Worm (Caenorhabditis elegans) whole organism, L2 larva: ENCODE data around the gene W03H9.2.

Experiments
- F13H6.1 ChIP-seq: sonication (generic microtip); optimal IDR thresholded peaks from 2 replicates; lab custom pipeline; 2016; ENCODE audit warnings: missing genetic modification characterization, missing compliant biosample characterization
- R02D3.7 ChIP-seq: fragments of 150-350 bp; optimal IDR thresholded peaks from 2 replicates; lab custom pipeline; 2014; ENCODE audit warnings: missing biosample characterization, missing genetic modification characterization
- Y55F3AM.14 ChIP-seq: fragments of 200-800 bp; sonication (Bioruptor generic); optimal IDR thresholded peaks from 2 replicates; lab custom pipeline; 2018; ENCODE audit warnings: mild to moderate bottlenecking, missing genetic modification characterization, missing compliant biosample characterization
- ZK546.5 ChIP-seq: sonication (generic microtip); optimal IDR thresholded peaks from 2 replicates; lab custom pipeline; 2017; ENCODE audit warnings: missing biosample characterization, missing genetic modification characterization
- aly-2 ChIP-seq: fragments of 150-350 bp; optimal IDR thresholded peaks from 2 replicates; lab custom pipeline; 2014; ENCODE audit warnings: missing biosample characterization, missing genetic modification characterization
- ama-1 ChIP-seq: fragments of 150-350 bp; optimal IDR thresholded peaks from 2 replicates; lab custom pipeline; 2018; ENCODE audit warnings: inconsistent platforms
- ceh-16 ChIP-seq: fragments of 150-350 bp; optimal IDR thresholded peaks from 2 replicates; lab custom pipeline; 2014; ENCODE audit warnings: missing biosample characterization, missing genetic modification characterization
- crh-2 ChIP-seq: sonication (generic microtip); optimal IDR thresholded peaks from 2 replicates; lab custom pipeline; 2017; ENCODE audit warnings: missing biosample characterization, missing genetic modification characterization
- dmd-4 ChIP-seq: sonication (generic microtip); optimal IDR thresholded peaks from 2 replicates; lab custom pipeline; 2017; ENCODE audit warnings: missing biosample characterization, missing genetic modification characterization
- egl-27 ChIP-seq: sonication (generic microtip); optimal IDR thresholded peaks from 3 replicates; lab custom pipeline; 2017; ENCODE audit warnings: missing biosample characterization, missing genetic modification reagents, missing genetic modification characterization
- elt-3 ChIP-seq: sonication (generic microtip); optimal IDR thresholded peaks from 2 replicates; lab custom pipeline; 2017; ENCODE audit warnings: missing biosample characterization, missing genetic modification characterization
- fos-1 ChIP-seq: fragments of 150-350 bp; optimal IDR thresholded peaks from 2 replicates; lab custom pipeline; 2014; ENCODE audit warnings: missing biosample characterization, missing genetic modification characterization
- gmeb-1 ChIP-seq: fragments of 150-350 bp; optimal IDR thresholded peaks from 2 replicates; lab custom pipeline; 2014; ENCODE audit warnings: missing biosample characterization, missing genetic modification characterization
- lin-11 ChIP-seq: fragments of 150-350 bp; sonication (generic microtip); optimal IDR thresholded peaks from 2 replicates; lab custom pipeline; 2014; ENCODE audit warnings: missing biosample characterization, missing genetic modification characterization, inconsistent platforms, mixed read lengths
- lin-13 ChIP-seq: fragments of 150-350 bp; optimal IDR thresholded peaks from 2 replicates; lab custom pipeline; 2014; ENCODE audit warnings: missing biosample characterization, missing genetic modification reagents, missing genetic modification characterization
- lsy-2 ChIP-seq, 2 experiments: fragments of 150-350 bp in 1 of 2; sonication (generic microtip) in 1 of 2; optimal IDR thresholded peaks; 2 replicates each; lab custom pipeline; 2014 to 2017; ENCODE audit warnings: missing biosample characterization in 2 of 2, missing genetic modification characterization in 2 of 2
- mbf-1 ChIP-seq: sonication (generic microtip); optimal IDR thresholded peaks from 2 replicates; lab custom pipeline; 2017; ENCODE audit warnings: missing biosample characterization, missing genetic modification characterization
- nhr-10 ChIP-seq: sonication (generic microtip); optimal IDR thresholded peaks from 2 replicates; lab custom pipeline; 2017; ENCODE audit warnings: missing biosample characterization, missing genetic modification characterization
- nhr-11 ChIP-seq: fragments of 150-350 bp; optimal IDR thresholded peaks from 2 replicates; lab custom pipeline; 2014; ENCODE audit warnings: missing biosample characterization, missing genetic modification characterization
- nhr-12 ChIP-seq: fragments of 150-350 bp; optimal IDR thresholded peaks from 2 replicates; lab custom pipeline; 2014; ENCODE audit warnings: missing biosample characterization, missing genetic modification characterization
- nhr-129 ChIP-seq: fragments of 150-350 bp; optimal IDR thresholded peaks from 2 replicates; lab custom pipeline; 2014; ENCODE audit warnings: missing biosample characterization, missing genetic modification characterization
- nhr-21 ChIP-seq: fragments of 150-350 bp; optimal IDR thresholded peaks from 2 replicates; lab custom pipeline; 2014; ENCODE audit warnings: missing biosample characterization, missing genetic modification characterization
- nhr-23 ChIP-seq: fragments of 150-350 bp; optimal IDR thresholded peaks from 2 replicates; lab custom pipeline; 2014; ENCODE audit warnings: missing biosample characterization, missing genetic modification reagents, missing genetic modification characterization
- nhr-237 ChIP-seq: fragments of 150-350 bp; optimal IDR thresholded peaks from 2 replicates; lab custom pipeline; 2014; ENCODE audit warnings: missing biosample characterization, missing genetic modification characterization
- nhr-25 ChIP-seq: fragments of 150-350 bp; sonication (generic microtip); optimal IDR thresholded peaks from 3 replicates; lab custom pipeline; 2014; ENCODE audit warnings: missing biosample characterization, missing genetic modification characterization
- nhr-6 ChIP-seq: fragments of 150-350 bp; optimal IDR thresholded peaks from 2 replicates; lab custom pipeline; 2014; ENCODE audit warnings: missing biosample characterization, missing genetic modification characterization
- nhr-77 ChIP-seq: fragments of 150-350 bp; optimal IDR thresholded peaks from 2 replicates; lab custom pipeline; 2014; ENCODE audit warnings: missing biosample characterization, missing genetic modification characterization
- peb-1 ChIP-seq: fragments of 150-350 bp; optimal IDR thresholded peaks from 2 replicates; lab custom pipeline; 2014; ENCODE audit warnings: missing biosample characterization, missing genetic modification characterization
- skn-1 ChIP-seq: sonication (generic microtip); optimal IDR thresholded peaks from 2 replicates; lab custom pipeline; 2017; ENCODE audit warnings: missing biosample characterization, missing genetic modification characterization
- unc-39 ChIP-seq: fragments of 150-350 bp; optimal IDR thresholded peaks from 2 replicates; lab custom pipeline; 2014; ENCODE audit warnings: missing biosample characterization, missing genetic modification characterization
- unc-55 ChIP-seq: fragments of 150-350 bp; sonication (generic microtip); optimal IDR thresholded peaks from 3 replicates; lab custom pipeline; 2014; ENCODE audit warnings: missing biosample characterization, missing genetic modification reagents, missing genetic modification characterization
- zag-1 ChIP-seq: fragments of 150-350 bp; optimal IDR thresholded peaks from 2 replicates; lab custom pipeline; 2014; ENCODE audit warnings: missing biosample characterization, missing genetic modification characterization
- ztf-1 ChIP-seq: fragments of 200-800 bp; sonication (Bioruptor generic); conservative IDR thresholded peaks from 2 replicates; pipeline ENCODE4 v1.3.6; 2022; ENCODE audit warnings: missing genetic modification characterization, missing compliant biosample characterization
- ztf-11 ChIP-seq: sonication (generic microtip); optimal IDR thresholded peaks from 2 replicates; lab custom pipeline; 2017; ENCODE audit warnings: missing biosample characterization, missing genetic modification characterization
- ztf-4 ChIP-seq: fragments of 150-350 bp; optimal IDR thresholded peaks from 2 replicates; lab custom pipeline; 2014; ENCODE audit warnings: missing biosample characterization, missing genetic modification characterization

The W03H9.2 gene

ce11 chrII:14176642-14177041, 33.0 kb upstream of the W03H9.2 start:
- TF ChIP-seq R02D3.7 (tag; lab: Kevin White, UChicago) (no peak), F13H6.1 (tag; lab: Kevin White, UChicago) (peak; percentile 28)

ce11 chrII:14175099-14175498, 31.4 kb upstream of the W03H9.2 start, which contains the start of gene Y48B6A.5:
Y48B6A.5 (minus strand) TSS chrII:14175199.
- TF ChIP-seq nhr-237 (tag; lab: Kevin White, UChicago) (no peak), ztf-11 (tag; lab: Kevin White, UChicago) (no peak), lsy-2 (tag; optimal IDR thresholded peaks at IDR 0.05; lab: Kevin White, UChicago) (no peak), Y55F3AM.14 (GFP tag; lab: Kevin White, UChicago) (no peak), fos-1 (tag; lab: Kevin White, UChicago) (no peak), F13H6.1 (tag; lab: Kevin White, UChicago) (no peak), ama-1 (no peak), nhr-21 (tag; lab: Kevin White, UChicago) (no peak), egl-27 (no peak), elt-3 (tag; lab: Kevin White, UChicago) (no peak), aly-2 (tag; lab: Kevin White, UChicago) (no peak), nhr-129 (no peak), nhr-11 (tag; lab: Kevin White, UChicago) (no peak), skn-1 (tag; lab: Kevin White, UChicago) (no peak), nhr-6 (no peak), unc-55 (no peak), nhr-77 (tag; lab: Kevin White, UChicago) (no peak), ZK546.5 (tag; lab: Kevin White, UChicago) (no peak)

- TF ChIP-seq Y55F3AM.14 (GFP tag; lab: Kevin White, UChicago): no peak
- TF ChIP-seq nhr-21 (tag; lab: Kevin White, UChicago): no peak
- no peak for TF ChIP-seq nhr-77 (tag; lab: Kevin White, UChicago)
- TF ChIP-seq crh-2 (tag; lab: Kevin White, UChicago): no peak
- TF ChIP-seq skn-1 (tag; lab: Kevin White, UChicago): no peak
- no peak for TF ChIP-seq lin-11
- no peak for TF ChIP-seq nhr-6
- TF ChIP-seq ztf-11 (tag; lab: Kevin White, UChicago): no peak
- TF ChIP-seq, all 48 proteins: peak for 0
Observed at ce11 chrII:14173176-14173575, 29.5 kb upstream of the W03H9.2 start.

ce11 chrII:14171558-14171957, 27.9 kb upstream of the W03H9.2 start, which contains the start of gene eat-2:
eat-2 (minus strand) TSS chrII:14171658.
- no peak for TF ChIP-seq elt-3 (tag; lab: Kevin White, UChicago)
- no peak for TF ChIP-seq nhr-11 (tag; lab: Kevin White, UChicago)
- no peak for TF ChIP-seq lsy-2 (tag; optimal IDR thresholded peaks at IDR 0.05; lab: Kevin White, UChicago)
- TF ChIP-seq fos-1 (tag; lab: Kevin White, UChicago): no peak
- no peak for TF ChIP-seq R02D3.7 (tag; lab: Kevin White, UChicago)
- TF ChIP-seq nhr-12 (tag; lab: Kevin White, UChicago): no peak
- no peak for TF ChIP-seq unc-39 (tag; lab: Kevin White, UChicago)
- no peak for TF ChIP-seq ceh-16 (tag; lab: Kevin White, UChicago)
- no peak for TF ChIP-seq lin-13 (GFP tag; lab: Kevin White, UChicago)
- no peak for TF ChIP-seq nhr-6
- TF ChIP-seq ama-1: no peak
- TF ChIP-seq egl-27: no peak
- no peak for TF ChIP-seq ztf-1
- TF ChIP-seq nhr-23 (tag; lab: Kevin White, UChicago): no peak
- no peak for TF ChIP-seq ztf-11 (tag; lab: Kevin White, UChicago)
- no peak for TF ChIP-seq gmeb-1 (tag; lab: Kevin White, UChicago)

ce11 chrII:14165430-14165929, 21.8 kb upstream of the W03H9.2 start:
- TF ChIP-seq nhr-237 (tag; lab: Kevin White, UChicago): no peak
- TF ChIP-seq peb-1: no peak
- no peak for TF ChIP-seq lin-13 (GFP tag; lab: Kevin White, UChicago)
- no peak for TF ChIP-seq zag-1 (tag; lab: Kevin White, UChicago)
- TF ChIP-seq ztf-4 (tag; lab: Kevin White, UChicago): no peak
- no peak for TF ChIP-seq fos-1 (tag; lab: Kevin White, UChicago)
- no peak for TF ChIP-seq aly-2 (tag; lab: Kevin White, UChicago)
- no peak for TF ChIP-seq dmd-4 (tag; lab: Kevin White, UChicago)
- no peak for TF ChIP-seq nhr-25
- no peak for TF ChIP-seq nhr-12 (tag; lab: Kevin White, UChicago)
- no peak for TF ChIP-seq nhr-6
- TF ChIP-seq nhr-77 (tag; lab: Kevin White, UChicago): no peak
- TF ChIP-seq nhr-23 (tag; lab: Kevin White, UChicago): no peak
- no peak for TF ChIP-seq mbf-1
- TF ChIP-seq nhr-10 (tag; lab: Kevin White, UChicago): no peak
- TF ChIP-seq ztf-1: no peak
